Worm (Caenorhabditis elegans): ENCODE measurements around the gene cutl-26.

The cutl-26 gene

DNA sequence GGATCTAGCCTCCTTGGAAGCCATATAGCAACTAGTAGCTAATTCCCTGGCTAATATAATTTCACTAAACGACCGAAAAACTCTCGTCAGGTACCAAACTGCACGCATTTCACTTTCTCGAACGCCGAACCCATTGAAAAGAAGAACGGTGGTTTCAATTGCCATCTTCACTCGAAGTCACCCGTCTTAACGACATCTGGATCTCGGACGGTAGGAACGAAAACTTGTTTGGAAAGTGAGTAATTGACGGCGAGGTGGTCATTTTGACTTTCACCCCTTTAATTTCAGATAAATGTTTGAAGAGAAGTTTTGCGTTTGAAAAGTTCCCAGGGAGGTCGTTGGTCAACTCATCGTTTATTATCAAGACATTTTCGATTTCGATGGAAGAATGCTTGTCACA, 22.8 kb downstream of the cutl-26 start:
- TF ChIP-seq nhr-11 (tag; optimal IDR thresholded peaks at IDR 0.05) (no peak), xbp-1 (tag; optimal IDR thresholded peaks at IDR 0.05) (no peak), nhr-76 (tag; optimal IDR thresholded peaks at IDR 0.05) (no peak), ama-1 (optimal IDR thresholded peaks at IDR 0.05) (no peak), dpl-1 (GFP tag; optimal IDR thresholded peaks at IDR 0.05) (no peak), F16B12.6 (tag; optimal IDR thresholded peaks at IDR 0.05) (no peak)

DNA sequence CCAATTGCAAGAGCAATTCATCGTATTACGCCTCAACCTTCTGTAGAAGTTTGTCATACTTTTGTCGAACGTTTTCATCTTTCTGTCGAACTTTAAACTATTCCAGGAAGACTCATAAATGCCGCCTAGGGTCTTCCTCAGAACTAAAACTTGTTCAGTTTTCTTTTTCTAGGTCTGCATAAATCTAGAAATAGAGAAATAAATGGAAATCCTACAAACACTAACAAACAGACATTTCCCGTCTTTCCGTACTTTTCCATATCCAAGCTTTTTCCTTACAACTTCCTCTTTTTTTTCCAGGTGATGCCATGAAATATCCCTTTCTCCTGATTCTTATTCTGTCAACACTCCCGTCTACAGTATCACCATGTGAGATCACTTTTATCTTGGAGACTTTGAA, 23.3 kb downstream of the cutl-26 start, which contains the start of gene cutl-28:
Gene cutl-28 (plus strand): TSS at position 301 of the 400 bp plus-strand sequence.
- TF ChIP-seq lsy-2 (tag; optimal IDR thresholded peaks at IDR 0.05), result no peak
- no peak for TF ChIP-seq nhr-77 (tag; optimal IDR thresholded peaks at IDR 0.05)
- TF ChIP-seq F16B12.6 (tag; optimal IDR thresholded peaks at IDR 0.05), result no peak
- TF ChIP-seq nhr-12 (tag; optimal IDR thresholded peaks at IDR 0.05), result no peak
- no peak for TF ChIP-seq nhr-84 (tag; optimal IDR thresholded peaks at IDR 0.05)
- no peak for TF ChIP-seq dpl-1 (GFP tag; optimal IDR thresholded peaks at IDR 0.05)
- peak; percentile 2 for TF ChIP-seq nhr-85 (tag)
- no peak for TF ChIP-seq sup-37 (GFP tag; optimal IDR thresholded peaks at IDR 0.05)
- TF ChIP-seq aly-2 (tag; optimal IDR thresholded peaks at IDR 0.05), result no peak

DNA sequence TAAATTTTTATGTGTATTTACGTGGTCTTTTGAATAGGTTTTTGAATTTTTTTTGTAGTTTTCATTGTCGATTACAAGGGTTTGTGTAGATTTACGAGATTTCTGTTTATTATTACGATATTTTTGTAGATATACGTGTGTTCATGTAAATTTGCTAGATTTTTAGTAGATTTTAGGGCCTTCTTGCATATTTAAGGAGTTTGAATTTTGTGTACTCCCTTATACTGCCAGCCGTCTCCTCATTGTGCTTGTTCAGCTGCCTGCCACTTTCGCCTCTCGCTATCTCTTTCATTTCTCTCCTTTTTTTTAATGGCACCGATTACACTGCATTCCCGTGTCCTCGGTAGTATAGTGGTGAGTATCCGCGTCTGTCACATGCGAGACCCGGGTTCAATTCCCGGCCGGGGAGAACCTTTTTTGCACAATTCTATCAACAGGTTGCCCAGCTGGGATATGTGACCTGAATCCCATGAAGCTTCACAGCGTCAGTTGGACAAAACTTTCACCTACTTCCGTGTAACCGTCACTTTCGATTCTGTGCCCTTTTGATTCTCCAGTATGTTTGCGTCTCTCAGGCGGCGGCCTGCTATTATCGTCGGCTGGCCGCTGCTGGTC, 24.7 kb downstream of the cutl-26 start:
- TF ChIP-seq lin-35 (GFP tag; optimal IDR thresholded peaks at IDR 0.05), result peak; percentile 52 to 75
- no peak for TF ChIP-seq nhr-71 (tag; optimal IDR thresholded peaks at IDR 0.05)
- no peak for TF ChIP-seq lin-15B (tag; optimal IDR thresholded peaks at IDR 0.05)
- no peak for TF ChIP-seq F16B12.6 (tag; optimal IDR thresholded peaks at IDR 0.05)
- TF ChIP-seq mdl-1 (tag; optimal IDR thresholded peaks at IDR 0.05), result peak in 1 of 2 experiments; percentile 65
- no peak for TF ChIP-seq nhr-28 (tag; optimal IDR thresholded peaks at IDR 0.05)
- peak; percentile 60 for TF ChIP-seq swsn-7 (tag; optimal IDR thresholded peaks at IDR 0.05)
- peak; percentile 75 for TF ChIP-seq fkh-8 (tag; optimal IDR thresholded peaks at IDR 0.05)
- peak; percentile 54 for TF ChIP-seq snpc-4 (tag; optimal IDR thresholded peaks at IDR 0.05)
- TF ChIP-seq lin-14 (GFP tag; optimal IDR thresholded peaks at IDR 0.05), result peak; percentile 60
- no peak for TF ChIP-seq hpl-2 (GFP tag; optimal IDR thresholded peaks at IDR 0.05)
- no peak for TF ChIP-seq vab-15 (tag; optimal IDR thresholded peaks at IDR 0.05)
- TF ChIP-seq C04F5.9 (tag; optimal IDR thresholded peaks at IDR 0.05), result peak; percentile 42
- no peak for TF ChIP-seq mef-2 (tag; optimal IDR thresholded peaks at IDR 0.05)
- TF ChIP-seq sup-37 (GFP tag; optimal IDR thresholded peaks at IDR 0.05), result peak; percentile 30
- no peak for TF ChIP-seq ceh-8 (GFP tag; optimal IDR thresholded peaks at IDR 0.05)
- TF ChIP-seq nhr-85 (tag), result peak; percentile 70
- peak; percentile 80 for TF ChIP-seq snu-23 (GFP tag; optimal IDR thresholded peaks at IDR 0.05)
- TF ChIP-seq ztf-4 (tag; optimal IDR thresholded peaks at IDR 0.05), result no peak
- TF ChIP-seq mep-1 (tag; optimal IDR thresholded peaks at IDR 0.05), result peak; percentile 52
- peak; percentile 37 for TF ChIP-seq elt-2 (tag; optimal IDR thresholded peaks at IDR 0.05)
- no peak for TF ChIP-seq alr-1 (tag; optimal IDR thresholded peaks at IDR 0.05; ENCODE audit: borderline replicate concordance)
- TF ChIP-seq nhr-47 (tag; optimal IDR thresholded peaks at IDR 0.05), result no peak
- peak; percentile 22 for TF ChIP-seq xbp-1 (tag; optimal IDR thresholded peaks at IDR 0.05)
- no peak for TF ChIP-seq mab-9 (GFP tag; IDR thresholded peaks at IDR 0.05)
- no peak for TF ChIP-seq zag-1 (tag; optimal IDR thresholded peaks at IDR 0.05)
- peak; percentile 41 to 70 for TF ChIP-seq lsy-2 (tag; optimal IDR thresholded peaks at IDR 0.05)
- peak; percentile 17 for TF ChIP-seq irx-1 (tag; optimal IDR thresholded peaks at IDR 0.05)
- no peak for TF ChIP-seq zip-4 (GFP tag; optimal IDR thresholded peaks at IDR 0.05)
- peak; percentile 46 for TF ChIP-seq egl-13 (tag; optimal IDR thresholded peaks at IDR 0.05)
- peak; percentile 64 for TF ChIP-seq C16A3.4 (tag; optimal IDR thresholded peaks at IDR 0.05)
- TF ChIP-seq hlh-17 (GFP tag; optimal IDR thresholded peaks at IDR 0.05; ENCODE audit: borderline replicate concordance), result no peak
- TF ChIP-seq ztf-11 (tag; optimal IDR thresholded peaks at IDR 0.05), result no peak
- TF ChIP-seq unc-86 (tag; optimal IDR thresholded peaks at IDR 0.05), result peak; percentile 34
- TF ChIP-seq aly-2 (tag; optimal IDR thresholded peaks at IDR 0.05), result no peak
- TF ChIP-seq ceh-88 (GFP tag; IDR thresholded peaks at IDR 0.05), result 0 out of 2 replicates have a peak, but pooled peaks have one; percentile 9
- TF ChIP-seq jun-1 (tag; optimal IDR thresholded peaks at IDR 0.05), result peak; percentile 24
- no peak for TF ChIP-seq tlp-1 (tag; optimal IDR thresholded peaks at IDR 0.05)
- no peak for TF ChIP-seq unc-62 (GFP tag; optimal IDR thresholded peaks at IDR 0.05)
- peak; percentile 46 for TF ChIP-seq skn-1 (tag; optimal IDR thresholded peaks at IDR 0.05)
- peak; percentile 46 for TF ChIP-seq tbx-2 (tag; optimal IDR thresholded peaks at IDR 0.05)

Measured in whole organism, L1 larva.